Fruit fly (Drosophila melanogaster): ENCODE measurements around the gene CG14005.

Gene CG14005

dm6 chr2L:5804077-5804476 lies 2.3 kb upstream of the CG14005 start:
- TF ChIP-seq psq (GFP tag; optimal IDR thresholded peaks at IDR 0.05) (no peak), dsf (GFP tag; optimal IDR thresholded peaks at IDR 0.05; ENCODE audit: borderline replicate concordance) (no peak), brk (GFP tag; optimal IDR thresholded peaks at IDR 0.05) (no peak), jim (GFP tag; optimal IDR thresholded peaks at IDR 0.05) (no peak), Sp1 (GFP tag; optimal IDR thresholded peaks at IDR 0.05) (no peak), usp (GFP tag; optimal IDR thresholded peaks at IDR 0.05) (no peak), lola (GFP tag; optimal IDR thresholded peaks at IDR 0.05) (no peak), sv (GFP tag; optimal IDR thresholded peaks at IDR 0.05) (no peak), pan (optimal IDR thresholded peaks at IDR 0.05) (no peak), Jra (GFP tag; optimal IDR thresholded peaks at IDR 0.05) (no peak), sage (GFP tag; optimal IDR thresholded peaks at IDR 0.05) (no peak), HLH106 (tag; optimal IDR thresholded peaks at IDR 0.05) (no peak), Abd-B (GFP tag; optimal IDR thresholded peaks at IDR 0.05) (no peak), h (GFP tag; optimal IDR thresholded peaks at IDR 0.05) (no peak), Rel (GFP tag; optimal IDR thresholded peaks at IDR 0.05) (no peak), Rel (tag; optimal IDR thresholded peaks at IDR 0.05) (no peak)

dm6 chr2L:5800388-5800748 lies 1.4 kb downstream of the CG14005 start:
- TF ChIP-seq rgr (GFP tag; optimal IDR thresholded peaks at IDR 0.05) (no peak), HLH106 (tag; optimal IDR thresholded peaks at IDR 0.05) (no peak), Hr83 (GFP tag; optimal IDR thresholded peaks at IDR 0.05; ENCODE audit: poor library complexity, severe bottlenecking) (no peak), sage (GFP tag; optimal IDR thresholded peaks at IDR 0.05) (no peak), woc (GFP tag; optimal IDR thresholded peaks at IDR 0.05) (no peak), CG32264 (GFP tag; optimal IDR thresholded peaks at IDR 0.05) (no peak), usp (GFP tag; optimal IDR thresholded peaks at IDR 0.05) (no peak), Jra (GFP tag; optimal IDR thresholded peaks at IDR 0.05) (no peak), tai (GFP tag; optimal IDR thresholded peaks at IDR 0.05) (no peak), fru (GFP tag; optimal IDR thresholded peaks at IDR 0.05) (no peak), dsf (GFP tag; optimal IDR thresholded peaks at IDR 0.05; ENCODE audit: borderline replicate concordance) (no peak), Myc (optimal IDR thresholded peaks at IDR 0.05) (no peak), OdsH (GFP tag; optimal IDR thresholded peaks at IDR 0.05) (no peak), jim (GFP tag; optimal IDR thresholded peaks at IDR 0.05) (no peak), N (GFP tag; optimal IDR thresholded peaks at IDR 0.05) (no peak)

dm6 chr2L:5799435-5800387 lies 2.1 kb downstream of the CG14005 start, which contains the start of gene CG9171:
Gene CG9171 (minus strand): TSS chr2L:5800253.
- TF ChIP-seq Vsx2 (GFP tag; optimal IDR thresholded peaks at IDR 0.05; ENCODE audit: partially characterized antibody) (no peak), Dif (GFP tag; optimal IDR thresholded peaks at IDR 0.05; ENCODE audit: partially characterized antibody) (peak; percentile 37), CG32264 (GFP tag; optimal IDR thresholded peaks at IDR 0.05) (no peak), foxo (GFP tag; optimal IDR thresholded peaks at IDR 0.05) (peak in 1 of 2 experiments; percentile 28), Hr78 (GFP tag; optimal IDR thresholded peaks at IDR 0.05) (peak; percentile 71), dsf (GFP tag; optimal IDR thresholded peaks at IDR 0.05; ENCODE audit: borderline replicate concordance) (no peak), h (GFP tag; optimal IDR thresholded peaks at IDR 0.05) (peak; percentile 67), jim (GFP tag; optimal IDR thresholded peaks at IDR 0.05) (no peak), br (GFP tag; optimal IDR thresholded peaks at IDR 0.05) (no peak), rgr (GFP tag; optimal IDR thresholded peaks at IDR 0.05) (no peak), Rel (GFP tag; optimal IDR thresholded peaks at IDR 0.05) (no peak), Rel (tag; optimal IDR thresholded peaks at IDR 0.05) (peak; percentile 32), psq (GFP tag; optimal IDR thresholded peaks at IDR 0.05) (peak; percentile 85), Mio (GFP tag; optimal IDR thresholded peaks at IDR 0.05) (no peak), Dfd (GFP tag; optimal IDR thresholded peaks at IDR 0.05) (peak; percentile 12), Hnf4 (GFP tag; optimal IDR thresholded peaks at IDR 0.05) (no peak), ey (GFP tag; optimal IDR thresholded peaks at IDR 0.05) (no peak), CrebA (GFP tag; optimal IDR thresholded peaks at IDR 0.05; ENCODE audit: borderline replicate concordance) (no peak), lola (GFP tag; optimal IDR thresholded peaks at IDR 0.05) (no peak), tai (GFP tag; optimal IDR thresholded peaks at IDR 0.05) (no peak), sage (GFP tag; optimal IDR thresholded peaks at IDR 0.05) (no peak), woc (GFP tag; optimal IDR thresholded peaks at IDR 0.05) (no peak), usp (GFP tag; optimal IDR thresholded peaks at IDR 0.05) (no peak), sv (GFP tag; optimal IDR thresholded peaks at IDR 0.05) (no peak), fru (GFP tag; optimal IDR thresholded peaks at IDR 0.05) (no peak), Myc (optimal IDR thresholded peaks at IDR 0.05) (no peak), Abd-B (GFP tag; optimal IDR thresholded peaks at IDR 0.05) (no peak), Jra (GFP tag; optimal IDR thresholded peaks at IDR 0.05) (no peak), HLH106 (tag; optimal IDR thresholded peaks at IDR 0.05) (peak; percentile 1), CG9705 (GFP tag; optimal IDR thresholded peaks at IDR 0.05) (no peak), brk (GFP tag; optimal IDR thresholded peaks at IDR 0.05) (no peak), N (GFP tag; optimal IDR thresholded peaks at IDR 0.05) (peak; percentile 82), OdsH (GFP tag; optimal IDR thresholded peaks at IDR 0.05) (peak; percentile 15), dl (GFP tag; optimal IDR thresholded peaks at IDR 0.05; ENCODE audit: insufficient read depth in 1 of 2, partially characterized antibody in 2 of 2) (peak; percentile 40 to 41), GATAd (GFP tag; optimal IDR thresholded peaks at IDR 0.05) (no peak), dmrt93B (GFP tag; optimal IDR thresholded peaks at IDR 0.05) (no peak), Hr83 (GFP tag; optimal IDR thresholded peaks at IDR 0.05; ENCODE audit: poor library complexity, severe bottlenecking) (no peak), pan (optimal IDR thresholded peaks at IDR 0.05) (no peak), Sp1 (GFP tag; optimal IDR thresholded peaks at IDR 0.05) (peak; percentile 47)

All from whole organism, wandering third instar larva.